Worm (Caenorhabditis elegans) whole organism, L3 larva: ENCODE results near the gene rev-3.

Source experiments
- ama-1 ChIP-seq: fragments of 150-350 bp; optimal IDR thresholded peaks from 2 replicates; lab custom pipeline; 2018
- ceh-82 ChIP-seq: fragments of 150-350 bp; optimal IDR thresholded peaks from 2 replicates; lab custom pipeline; 2014; ENCODE audit warnings: missing biosample characterization, missing genetic modification characterization
- elt-2 ChIP-seq: sonication (generic microtip); optimal IDR thresholded peaks from 2 replicates; lab custom pipeline; 2016; ENCODE audit warnings: missing genetic modification reagents, mild to moderate bottlenecking, missing genetic modification characterization, missing compliant biosample characterization
- elt-3 ChIP-seq, 3 experiments: fragments of 150-350 bp in 1 of 3; sonication (generic microtip) in 2 of 3; optimal IDR thresholded peaks; 2 replicates in 2 of 3; 4 replicates in 1 of 3; lab custom pipeline; 2014 to 2017; ENCODE audit warnings: missing biosample characterization in 3 of 3, missing genetic modification characterization in 3 of 3
- mml-1 ChIP-seq: fragments of 150-350 bp; sonication (generic microtip); optimal IDR thresholded peaks from 3 replicates; lab custom pipeline; 2014; ENCODE audit warnings: missing biosample characterization, missing genetic modification characterization
- nhr-23 ChIP-seq: fragments of 150-350 bp; optimal IDR thresholded peaks from 2 replicates; lab custom pipeline; 2014; ENCODE audit warnings: missing biosample characterization, missing genetic modification reagents, missing genetic modification characterization
- nhr-28 ChIP-seq: fragments of 150-350 bp; optimal IDR thresholded peaks from 2 replicates; lab custom pipeline; 2014; ENCODE audit warnings: missing biosample characterization, missing genetic modification characterization
- nhr-77 ChIP-seq: fragments of 150-350 bp; optimal IDR thresholded peaks from 2 replicates; lab custom pipeline; 2014; ENCODE audit warnings: missing biosample characterization, missing genetic modification characterization
- skn-1 ChIP-seq: fragments of 150-350 bp; optimal IDR thresholded peaks from 2 replicates; lab custom pipeline; 2014; ENCODE audit warnings: missing biosample characterization, missing genetic modification characterization
- unc-39 ChIP-seq: sonication (generic microtip); optimal IDR thresholded peaks from 4 replicates; lab custom pipeline; 2017; ENCODE audit warnings: missing biosample characterization, missing genetic modification characterization
- unc-62 ChIP-seq: fragments of 150-350 bp; sonication (generic microtip); optimal IDR thresholded peaks from 4 replicates; lab custom pipeline; 2014; ENCODE audit warnings: missing biosample characterization, missing genetic modification reagents, missing genetic modification characterization

- TF ChIP-seq ama-1 (lab: Kevin White, UChicago) (no peak), elt-3 (tag; optimal IDR thresholded peaks at IDR 0.05; lab: Kevin White, UChicago) (no peak), nhr-77 (tag; lab: Kevin White, UChicago) (no peak), ceh-82 (no peak), nhr-23 (no peak), skn-1 (no peak), nhr-28 (no peak), elt-2 (tag; lab: Kevin White, UChicago) (peak; percentile 21), unc-39 (tag; lab: Kevin White, UChicago) (no peak), mml-1 (tag; lab: Kevin White, UChicago) (no peak), unc-62 (GFP tag; lab: Kevin White, UChicago) (no peak)
Measured at ce11 chrIII:5737708-5738107, 52.7 kb downstream of the rev-3 start, which contains the start of gene B0244.6.
